Worm (Caenorhabditis elegans): ENCODE data around the gene anp-1.
A peak's percentile ranks its signal among the peaks of the same experiment; 100 is the strongest.

The anp-1 gene

ce11 chrV:12901301-12901700 lies 42.1 kb downstream of the anp-1 start:
- no peak for TF ChIP-seq sma-9 (GFP tag; optimal IDR thresholded peaks at IDR 0.05)
- TF ChIP-seq sma-9 (tag; optimal IDR thresholded peaks at IDR 0.05), result no peak
- no peak for TF ChIP-seq nhr-23 (tag; optimal IDR thresholded peaks at IDR 0.05)

- no peak for TF ChIP-seq lin-13 (GFP tag; optimal IDR thresholded peaks at IDR 0.05)
- no peak for TF ChIP-seq ceh-16 (tag; optimal IDR thresholded peaks at IDR 0.05)
- TF ChIP-seq F13H6.1 (tag; optimal IDR thresholded peaks at IDR 0.05), result peak; percentile 67
- peak; percentile 21 for TF ChIP-seq sma-9 (GFP tag; optimal IDR thresholded peaks at IDR 0.05)
- TF ChIP-seq sma-9 (tag; optimal IDR thresholded peaks at IDR 0.05), result no peak
- TF ChIP-seq ceh-82 (tag; optimal IDR thresholded peaks at IDR 0.05), result no peak
Observed at ce11 chrV:12904054-12904453, 44.8 kb downstream of the anp-1 start, which contains the start of gene ttr-27. TSS of gene ttr-27 (minus strand) at chrV:12904098.

ce11 chrV:12905074-12905473 lies 45.8 kb downstream of the anp-1 start, which contains the start of gene ttr-28:
TSS of gene ttr-28 (minus strand) at chrV:12905174.
- no peak for TF ChIP-seq elt-1 (tag; optimal IDR thresholded peaks at IDR 0.05)

ce11 chrV:12906732-12907131 lies 47.5 kb downstream of the anp-1 start, which contains the start of gene ttr-29:
TSS of gene ttr-29 (minus strand) at chrV:12906832.
- TF ChIP-seq nhr-237 (tag; optimal IDR thresholded peaks at IDR 0.05), result no peak
- TF ChIP-seq F13H6.1 (tag; optimal IDR thresholded peaks at IDR 0.05), result no peak
- TF ChIP-seq ztf-1 (GFP tag; conservative IDR thresholded peaks at IDR 0.05), result no peak
- TF ChIP-seq egl-27 (tag; optimal IDR thresholded peaks at IDR 0.05), result no peak
- no peak for TF ChIP-seq Y55F3AM.14 (GFP tag; optimal IDR thresholded peaks at IDR 0.05)
- no peak for TF ChIP-seq blmp-1 (tag; optimal IDR thresholded peaks at IDR 0.05; ENCODE audit: insufficient read depth)
- no peak for TF ChIP-seq mbf-1 (tag; optimal IDR thresholded peaks at IDR 0.05)

ce11 chrV:12907436-12907835 lies 48.2 kb downstream of the anp-1 start:
- TF ChIP-seq crh-2 (tag; optimal IDR thresholded peaks at IDR 0.05), result no peak
- no peak for TF ChIP-seq egl-27 (tag; optimal IDR thresholded peaks at IDR 0.05)
- TF ChIP-seq F13H6.1 (tag; optimal IDR thresholded peaks at IDR 0.05), result no peak
- TF ChIP-seq R02D3.7 (tag; optimal IDR thresholded peaks at IDR 0.05), result no peak
- no peak for TF ChIP-seq ZK546.5 (tag; optimal IDR thresholded peaks at IDR 0.05)
- no peak for TF ChIP-seq sem-4 (tag; optimal IDR thresholded peaks at IDR 0.05)
- no peak for TF ChIP-seq nhr-10 (tag; optimal IDR thresholded peaks at IDR 0.05)
- TF ChIP-seq nhr-12 (tag; optimal IDR thresholded peaks at IDR 0.05), result no peak
- no peak for TF ChIP-seq lin-13 (GFP tag; optimal IDR thresholded peaks at IDR 0.05)
- no peak for TF ChIP-seq mab-5 (tag; optimal IDR thresholded peaks at IDR 0.05)
- no peak for TF ChIP-seq nhr-21 (tag; optimal IDR thresholded peaks at IDR 0.05)
- TF ChIP-seq dmd-4 (tag; optimal IDR thresholded peaks at IDR 0.05), result no peak
- no peak for TF ChIP-seq C34F6.9 (tag; optimal IDR thresholded peaks at IDR 0.05)
- TF ChIP-seq ceh-82 (tag; optimal IDR thresholded peaks at IDR 0.05), result no peak
- TF ChIP-seq peb-1 (tag; optimal IDR thresholded peaks at IDR 0.05), result no peak
- no peak for TF ChIP-seq alr-1 (tag; optimal IDR thresholded peaks at IDR 0.05)
- TF ChIP-seq sma-9 (GFP tag; optimal IDR thresholded peaks at IDR 0.05), result no peak
- TF ChIP-seq sma-9 (tag; optimal IDR thresholded peaks at IDR 0.05), result no peak
- no peak for TF ChIP-seq skn-1 (tag; optimal IDR thresholded peaks at IDR 0.05)
- TF ChIP-seq unc-55 (GFP tag; optimal IDR thresholded peaks at IDR 0.05), result no peak
- no peak for TF ChIP-seq lsy-2 (tag; optimal IDR thresholded peaks at IDR 0.05)

- TF ChIP-seq blmp-1 (tag; optimal IDR thresholded peaks at IDR 0.05; ENCODE audit: insufficient read depth) (no peak), elt-3 (tag; optimal IDR thresholded peaks at IDR 0.05) (no peak), gmeb-1 (tag; optimal IDR thresholded peaks at IDR 0.05) (no peak), zag-1 (tag; optimal IDR thresholded peaks at IDR 0.05) (no peak), nhr-6 (tag; optimal IDR thresholded peaks at IDR 0.05) (no peak), unc-62 (GFP tag; optimal IDR thresholded peaks at IDR 0.05) (no peak), lsy-2 (tag; optimal IDR thresholded peaks at IDR 0.05) (no peak), nhr-10 (tag; optimal IDR thresholded peaks at IDR 0.05) (no peak), nhr-21 (tag; optimal IDR thresholded peaks at IDR 0.05) (no peak), ZK546.5 (tag; optimal IDR thresholded peaks at IDR 0.05) (no peak), ztf-4 (tag; optimal IDR thresholded peaks at IDR 0.05) (no peak), C34F6.9 (tag; optimal IDR thresholded peaks at IDR 0.05) (no peak)
Observed at ce11 chrV:12908614-12909013, 49.4 kb downstream of the anp-1 start.
